Fruit fly (Drosophila melanogaster) whole organism, wandering third instar larva: ENCODE measurements around the gene synr.

ENCODE experiments used
- Abd-B ChIP-seq: fragments of >200 bp; optimal IDR thresholded peaks from 2 replicates; lab custom pipeline; 2017; ENCODE audit warnings: missing biosample characterization, missing genetic modification characterization
- HLH106 ChIP-seq: fragments of 200-800 bp; optimal IDR thresholded peaks from 3 replicates; lab custom pipeline; 2019; ENCODE audit warnings: missing biosample characterization, mild to moderate bottlenecking, missing genetic modification characterization, moderate library complexity
- Hr78 ChIP-seq: fragments of >200 bp; optimal IDR thresholded peaks from 2 replicates; lab custom pipeline; 2017; ENCODE audit warnings: missing biosample characterization, missing genetic modification characterization
- Myc ChIP-seq: fragments of >200 bp; optimal IDR thresholded peaks from 2 replicates; lab custom pipeline; 2017
- OdsH ChIP-seq: fragments of 200-800 bp; sonication (Bioruptor generic); optimal IDR thresholded peaks from 2 replicates; lab custom pipeline; 2016; ENCODE audit warnings: missing biosample characterization, mild to moderate bottlenecking, missing genetic modification characterization
- br ChIP-seq: fragments of 200-800 bp; sonication (Bioruptor generic); optimal IDR thresholded peaks from 2 replicates; lab custom pipeline; 2016; ENCODE audit warnings: missing biosample characterization, missing genetic modification characterization
- dmrt93B ChIP-seq: fragments of 200-800 bp; sonication (Bioruptor generic); optimal IDR thresholded peaks from 2 replicates; lab custom pipeline; 2018; ENCODE audit warnings: missing biosample characterization, mild to moderate bottlenecking, missing genetic modification characterization
- ey ChIP-seq: fragments of 200-800 bp; sonication (Bioruptor generic); optimal IDR thresholded peaks from 2 replicates; lab custom pipeline; 2016; ENCODE audit warnings: missing biosample characterization, missing genetic modification characterization
- h ChIP-seq: fragments of 200-800 bp; sonication (Bioruptor generic); optimal IDR thresholded peaks from 3 replicates; lab custom pipeline; 2016; ENCODE audit warnings: missing biosample characterization, mild to moderate bottlenecking, missing genetic modification characterization
- lola ChIP-seq: fragments of >200 bp; optimal IDR thresholded peaks from 2 replicates; lab custom pipeline; 2017; ENCODE audit warnings: missing biosample characterization, missing genetic modification characterization
- psq ChIP-seq: fragments of 200-800 bp; sonication (Bioruptor generic); optimal IDR thresholded peaks from 3 replicates; lab custom pipeline; 2017; ENCODE audit warnings: missing biosample characterization, mild to moderate bottlenecking, missing genetic modification characterization, moderate library complexity
- tai ChIP-seq: sonication (Bioruptor generic); optimal IDR thresholded peaks from 2 replicates; lab custom pipeline; 2016; ENCODE audit warnings: missing biosample characterization, missing genetic modification characterization

DNA sequence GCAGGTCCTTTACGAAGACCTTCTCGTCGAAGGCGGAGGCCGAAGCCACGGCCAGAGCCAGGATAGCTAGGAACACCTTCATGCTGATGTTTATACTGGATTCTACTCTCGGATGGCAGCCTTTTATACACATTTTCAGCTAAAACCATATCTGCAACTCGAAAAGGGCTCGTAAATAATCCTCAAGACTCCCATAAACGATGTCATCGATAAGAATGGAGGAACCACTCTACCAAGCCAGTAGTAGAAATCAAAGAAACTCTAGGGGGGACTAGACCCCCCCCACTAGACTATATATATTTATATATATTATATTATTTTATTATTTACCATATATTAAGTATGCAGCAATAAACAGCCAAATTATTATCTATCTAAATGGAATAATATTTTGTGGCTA lies 8.1 kb downstream of the synr start, which contains the start of gene Jon25Biii:
- TF ChIP-seq tai (GFP tag; lab: Kevin White, UChicago) (no peak), h (GFP tag; lab: Kevin White, UChicago) (no peak), OdsH (GFP tag; lab: Kevin White, UChicago) (no peak), Myc (lab: Kevin White, UChicago) (no peak), br (GFP tag; lab: Kevin White, UChicago) (no peak), psq (GFP tag; lab: Kevin White, UChicago) (no peak), Abd-B (GFP tag; lab: Kevin White, UChicago) (no peak), ey (no peak), lola (GFP tag; lab: Kevin White, UChicago) (no peak), HLH106 (tag; lab: Kevin White, UChicago) (no peak), dmrt93B (GFP tag; lab: Kevin White, UChicago) (no peak), Hr78 (no peak)
